In the genomic region with DNA sequence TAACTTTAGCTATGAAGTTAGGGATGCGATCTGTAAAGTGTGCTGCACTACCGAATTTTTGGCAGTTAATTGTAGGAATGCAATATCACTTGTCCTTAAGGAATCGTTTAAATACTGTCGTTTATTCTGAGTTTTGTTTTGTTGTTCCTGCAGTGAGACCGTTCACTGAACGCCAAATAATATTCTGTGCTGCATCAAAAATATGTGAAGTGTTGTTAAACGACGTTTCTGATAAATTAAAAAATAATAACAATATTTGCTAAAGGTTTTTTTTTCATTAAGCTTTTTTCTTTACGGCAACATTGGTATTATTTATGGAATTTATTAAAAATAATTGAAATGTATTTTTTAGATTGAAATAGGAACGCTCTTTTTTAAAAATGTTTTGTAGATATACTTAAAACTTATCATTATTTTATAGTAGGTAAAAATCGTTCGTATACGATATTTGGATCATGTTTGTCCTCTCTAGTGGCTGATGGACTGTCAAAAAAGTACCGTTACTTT, we compare ENCODE assay signal across 5 fruit fly cellular contexts.
TF ChIP-seq lines count a peak whose summit lies in the region.

A gene (minus strand): TSS at position 182 of the 507 bp plus-strand sequence.

- TF ChIP-seq CTCF in whole organism, embryonic (GFP tag; optimal IDR thresholded peaks at IDR 0.05; lab: Kevin White, UChicago), result no peak

TF ChIP-seq in whole organism, adult, 20 proteins besides CTCF, POLR2A, EP300 and RAD21:
- TF ChIP-seq cic (GFP tag; optimal IDR thresholded peaks at IDR 0.05; lab: Kevin White, UChicago), result no peak
- peak; percentile 84 for TF ChIP-seq ovo (GFP tag; optimal IDR thresholded peaks at IDR 0.05; lab: Kevin White, UChicago)
- TF ChIP-seq pad (GFP tag; optimal IDR thresholded peaks at IDR 0.05; lab: Kevin White, UChicago), result peak; percentile 40
- peak; percentile 65 for TF ChIP-seq CG1620 (GFP tag; optimal IDR thresholded peaks at IDR 0.05; lab: Kevin White, UChicago)
- TF ChIP-seq CG12768 (GFP tag; optimal IDR thresholded peaks at IDR 0.05; lab: Kevin White, UChicago), result peak; percentile 19
- peak; percentile 75 for TF ChIP-seq CG7101 (tag; optimal IDR thresholded peaks at IDR 0.05; lab: Kevin White, UChicago)
- peak; percentile 43 for TF ChIP-seq Crg-1 (GFP tag; optimal IDR thresholded peaks at IDR 0.05; lab: Kevin White, UChicago)
- TF ChIP-seq Mnt (GFP tag; optimal IDR thresholded peaks at IDR 0.05; lab: Kevin White, UChicago), result peak; percentile 39
- TF ChIP-seq CG11617 (GFP tag; optimal IDR thresholded peaks at IDR 0.05; lab: Kevin White, UChicago), result peak; percentile 63
- TF ChIP-seq kay (GFP tag; lab: Kevin White, UChicago; ENCODE audit: borderline replicate concordance), result peak; percentile 98
- peak; percentile 85 for TF ChIP-seq CG14711 (tag; optimal IDR thresholded peaks at IDR 0.05; lab: Kevin White, UChicago)
- peak; percentile 33 for TF ChIP-seq CG7045 (GFP tag; optimal IDR thresholded peaks at IDR 0.05; lab: Kevin White, UChicago)
- TF ChIP-seq tj (GFP tag; optimal IDR thresholded peaks at IDR 0.05; lab: Kevin White, UChicago), result no peak
- peak; percentile 51 for TF ChIP-seq bab1 (GFP tag; optimal IDR thresholded peaks at IDR 0.05; lab: Kevin White, UChicago)
- no peak for TF ChIP-seq Clk (GFP tag; optimal IDR thresholded peaks at IDR 0.05; lab: Kevin White, UChicago)
- no peak for TF ChIP-seq cnc (optimal IDR thresholded peaks at IDR 0.05; lab: Kevin White, UChicago)
- no peak for TF ChIP-seq toe (GFP tag; optimal IDR thresholded peaks at IDR 0.05; lab: Kevin White, UChicago)

TF ChIP-seq in whole organism, embryonic, 481 proteins besides CTCF, POLR2A, EP300 and RAD21 (continues in another document):
- TF ChIP-seq sqz (GFP tag; optimal IDR thresholded peaks at IDR 0.05; lab: Kevin White, UChicago), result no peak
- TF ChIP-seq CG4854 (GFP tag; optimal IDR thresholded peaks at IDR 0.05; lab: Kevin White, UChicago), result no peak
- peak in 1 of 3 experiments; percentile 62 for TF ChIP-seq lola (GFP tag; optimal IDR thresholded peaks at IDR 0.05; lab: Kevin White, UChicago)
- peak; percentile 97 for TF ChIP-seq CG10267 (tag; optimal IDR thresholded peaks at IDR 0.05; lab: Kevin White, UChicago)
- peak; percentile 33 for TF ChIP-seq fd96Cb (tag; optimal IDR thresholded peaks at IDR 0.05; lab: Kevin White, UChicago)
- peak; percentile 6 for TF ChIP-seq Bteb2 (GFP tag; optimal IDR thresholded peaks at IDR 0.05; lab: Kevin White, UChicago)
- peak; percentile 6 for TF ChIP-seq twi (tag; optimal IDR thresholded peaks at IDR 0.05; lab: Kevin White, UChicago)
- TF ChIP-seq lilli (GFP tag; optimal IDR thresholded peaks at IDR 0.05; lab: Kevin White, UChicago), result peak; percentile 45
- no peak for TF ChIP-seq GATAe (GFP tag; conservative IDR thresholded peaks at IDR 0.05; lab: Robert Waterston, UW)
- no peak for TF ChIP-seq chinmo (GFP tag; IDR thresholded peaks at IDR 0.05; lab: Robert Waterston, UW; ENCODE audit: partially characterized antibody)
- no peak for TF ChIP-seq Atf3 (GFP tag; optimal IDR thresholded peaks at IDR 0.05; lab: Kevin White, UChicago)
- TF ChIP-seq CG43689 (GFP tag; IDR thresholded peaks at IDR 0.05; lab: Robert Waterston, UW), result no peak
- TF ChIP-seq CG14860 (GFP tag; IDR thresholded peaks at IDR 0.05; lab: Robert Waterston, UW; ENCODE audit: partially characterized antibody), result no peak
- TF ChIP-seq Rx (GFP tag; IDR thresholded peaks at IDR 0.05; lab: Robert Waterston, UW), result no peak
- TF ChIP-seq prd (optimal IDR thresholded peaks at IDR 0.05; lab: Kevin White, UChicago), result no peak
- no peak for TF ChIP-seq prd (GFP tag; IDR thresholded peaks at IDR 0.05; lab: Robert Waterston, UW)
- TF ChIP-seq repo (GFP tag; optimal IDR thresholded peaks at IDR 0.05; lab: Kevin White, UChicago), result no peak
- no peak for TF ChIP-seq chm (GFP tag; IDR thresholded peaks at IDR 0.05; lab: Robert Waterston, UW)

TF ChIP-seq in whole organism, prepupa, 60 proteins besides CTCF, POLR2A, EP300 and RAD21 (continues in another document):
- peak; percentile 38 for TF ChIP-seq CG10631 (GFP tag; optimal IDR thresholded peaks at IDR 0.05; lab: Kevin White, UChicago)
- no peak for TF ChIP-seq CG11902 (GFP tag; optimal IDR thresholded peaks at IDR 0.05; lab: Kevin White, UChicago)
- no peak for TF ChIP-seq CG10669 (GFP tag; optimal IDR thresholded peaks at IDR 0.05; lab: Kevin White, UChicago)
- no peak for TF ChIP-seq CG11762 (GFP tag; optimal IDR thresholded peaks at IDR 0.05; lab: Kevin White, UChicago; ENCODE audit: insufficient read depth)
- no peak for TF ChIP-seq CG6854 (GFP tag; optimal IDR thresholded peaks at IDR 0.05; lab: Kevin White, UChicago)
- TF ChIP-seq achi (GFP tag; optimal IDR thresholded peaks at IDR 0.05; lab: Kevin White, UChicago), result no peak
- TF ChIP-seq Ets21C (GFP tag; optimal IDR thresholded peaks at IDR 0.05; lab: Kevin White, UChicago), result no peak
- TF ChIP-seq cyc (GFP tag; optimal IDR thresholded peaks at IDR 0.05; lab: Kevin White, UChicago), result peak; percentile 22
- no peak for TF ChIP-seq CG32006 (GFP tag; optimal IDR thresholded peaks at IDR 0.05; lab: Kevin White, UChicago)
- no peak for TF ChIP-seq acj6 (GFP tag; optimal IDR thresholded peaks at IDR 0.05; lab: Kevin White, UChicago)
- TF ChIP-seq CG16779 (tag; optimal IDR thresholded peaks at IDR 0.05; lab: Kevin White, UChicago), result no peak
- no peak for TF ChIP-seq CG6808 (GFP tag; optimal IDR thresholded peaks at IDR 0.05; lab: Kevin White, UChicago)
- TF ChIP-seq Eip93F (GFP tag; optimal IDR thresholded peaks at IDR 0.05; lab: Kevin White, UChicago), result no peak
- no peak for TF ChIP-seq CG34406 (GFP tag; optimal IDR thresholded peaks at IDR 0.05; lab: Kevin White, UChicago)
- no peak for TF ChIP-seq OdsH (GFP tag; optimal IDR thresholded peaks at IDR 0.05; lab: Kevin White, UChicago)
- TF ChIP-seq Sox14 (GFP tag; optimal IDR thresholded peaks at IDR 0.05; lab: Kevin White, UChicago), result peak; percentile 41
- TF ChIP-seq Eip78C (GFP tag; lab: Kevin White, UChicago), result peak; percentile 61
- TF ChIP-seq lz (GFP tag; optimal IDR thresholded peaks at IDR 0.05; lab: Kevin White, UChicago), result peak; percentile 49
- TF ChIP-seq CG9139 (GFP tag; optimal IDR thresholded peaks at IDR 0.05; lab: Kevin White, UChicago), result no peak

TF ChIP-seq in whole organism, pupa, 21 proteins besides CTCF, POLR2A, EP300 and RAD21:
- TF ChIP-seq CG15710 (tag; optimal IDR thresholded peaks at IDR 0.05; lab: Kevin White, UChicago) (peak; percentile 34), D1 (tag; optimal IDR thresholded peaks at IDR 0.05; lab: Kevin White, UChicago) (peak; percentile 58), CG10348 (GFP tag; IDR thresholded peaks at IDR 0.05; lab: Robert Waterston, UW) (no peak), CG12605 (GFP tag; IDR thresholded peaks at IDR 0.05; lab: Robert Waterston, UW) (no peak)

TF ChIP-seq in whole organism, wandering third instar larva, 38 proteins besides CTCF, POLR2A, EP300 and RAD21:
- TF ChIP-seq Rel (GFP tag; optimal IDR thresholded peaks at IDR 0.05; lab: Kevin White, UChicago), result no peak
- TF ChIP-seq Rel (tag; optimal IDR thresholded peaks at IDR 0.05; lab: Kevin White, UChicago), result peak; percentile 20
- no peak for TF ChIP-seq dmrt93B (GFP tag; optimal IDR thresholded peaks at IDR 0.05; lab: Kevin White, UChicago)
- TF ChIP-seq dsf (GFP tag; optimal IDR thresholded peaks at IDR 0.05; lab: Kevin White, UChicago; ENCODE audit: borderline replicate concordance), result peak; percentile 23
- no peak for TF ChIP-seq br (GFP tag; optimal IDR thresholded peaks at IDR 0.05; lab: Kevin White, UChicago)
- peak; percentile 21 for TF ChIP-seq psq (GFP tag; optimal IDR thresholded peaks at IDR 0.05; lab: Kevin White, UChicago)
- peak in 1 of 2 experiments; percentile 62 for TF ChIP-seq foxo (GFP tag; optimal IDR thresholded peaks at IDR 0.05; lab: Kevin White, UChicago)
- peak; percentile 30 for TF ChIP-seq HLH106 (tag; optimal IDR thresholded peaks at IDR 0.05; lab: Kevin White, UChicago)
- TF ChIP-seq rgr (GFP tag; optimal IDR thresholded peaks at IDR 0.05; lab: Kevin White, UChicago), result peak; percentile 64
- TF ChIP-seq Myc (optimal IDR thresholded peaks at IDR 0.05; lab: Kevin White, UChicago), result no peak
- TF ChIP-seq Hnf4 (GFP tag; optimal IDR thresholded peaks at IDR 0.05; lab: Kevin White, UChicago), result peak; percentile 58
- peak; percentile 51 for TF ChIP-seq Sp1 (GFP tag; optimal IDR thresholded peaks at IDR 0.05; lab: Kevin White, UChicago)
- TF ChIP-seq CG32264 (GFP tag; optimal IDR thresholded peaks at IDR 0.05; lab: Kevin White, UChicago), result no peak
- TF ChIP-seq Jra (GFP tag; optimal IDR thresholded peaks at IDR 0.05; lab: Kevin White, UChicago), result peak; percentile 67
- peak; percentile 19 for TF ChIP-seq ey (GFP tag; optimal IDR thresholded peaks at IDR 0.05; lab: Kevin White, UChicago)
- peak; percentile 57 for TF ChIP-seq woc (GFP tag; optimal IDR thresholded peaks at IDR 0.05; lab: Kevin White, UChicago)
